Worm (Caenorhabditis elegans): ENCODE results near the gene T09B9.5.
"Not testable (repeated sequence)": the region's sequence is repeated elsewhere in the genome, so short reads cannot be mapped to it uniquely, and the experiment has no call there.

Gene T09B9.5

DNA sequence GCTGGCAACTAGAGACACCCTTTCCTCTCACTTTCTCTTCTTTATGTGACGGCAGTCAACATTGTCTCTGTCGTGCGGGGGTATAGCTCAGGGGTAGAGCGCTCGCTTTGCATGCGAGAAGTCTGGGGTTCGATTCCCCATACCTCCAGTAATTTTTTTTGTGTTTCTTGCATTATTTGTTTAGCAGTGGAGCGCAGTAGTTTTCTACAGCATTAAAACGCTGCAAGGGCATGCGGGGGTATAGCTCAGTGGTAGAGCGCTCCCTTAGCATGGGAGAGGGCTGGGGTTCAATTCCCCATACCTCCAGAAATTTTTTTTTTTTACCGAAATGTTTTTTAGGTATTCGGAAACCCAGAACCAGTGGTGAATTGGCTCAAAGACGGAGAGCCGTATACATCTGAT, 34.1 kb upstream of the T09B9.5 start (continued):
- peak; percentile 80 for TF ChIP-seq aptf-2 (GFP tag; conservative IDR thresholded peaks at IDR 0.05)
- peak; percentile 94 for TF ChIP-seq K11D2.4 (GFP tag; IDR thresholded peaks at IDR 0.05)
- peak; percentile 93 for TF ChIP-seq lag-1 (GFP tag; IDR thresholded peaks at IDR 0.05)
- peak; percentile 91; the same call in 1 of the 2 replicates for TF ChIP-seq F37B4.10 (GFP tag; IDR thresholded peaks at IDR 0.05)
- peak; percentile 37; the same call in 1 of the 2 replicates for TF ChIP-seq F33H1.4 (GFP tag; IDR thresholded peaks at IDR 0.05)
- TF ChIP-seq nfya-2 (GFP tag; IDR thresholded peaks at IDR 0.05), result 0 out of 2 replicates have a peak, but pooled peaks have one; percentile 76
- TF ChIP-seq F55B11.4 (tag; optimal IDR thresholded peaks at IDR 0.05; ENCODE audit: borderline replicate concordance, insufficient read depth), result peak; percentile 45
- peak; percentile 98 for TF ChIP-seq cebp-2 (GFP tag; IDR thresholded peaks at IDR 0.05)
- peak; percentile 97 for TF ChIP-seq ZK185.1 (tag; optimal IDR thresholded peaks at IDR 0.05; ENCODE audit: poor library complexity, severe bottlenecking)
- peak; percentile 91 for TF ChIP-seq somi-1 (GFP tag; optimal IDR thresholded peaks at IDR 0.05)
- TF ChIP-seq ekl-4 (GFP tag; IDR thresholded peaks at IDR 0.05), result peak; percentile 94
- TF ChIP-seq let-526 (GFP tag; IDR thresholded peaks at IDR 0.05), result peak; percentile 92
- TF ChIP-seq lsl-1 (GFP tag; optimal IDR thresholded peaks at IDR 0.05), result peak; percentile 52
- TF ChIP-seq gei-17 (GFP tag; optimal IDR thresholded peaks at IDR 0.05), result peak; percentile 89
- TF ChIP-seq chd-7 (tag; optimal IDR thresholded peaks at IDR 0.05), result peak; percentile 97
- peak; percentile 89 for TF ChIP-seq F39B2.1 (GFP tag; IDR thresholded peaks at IDR 0.05)
- TF ChIP-seq die-1 (tag; optimal IDR thresholded peaks at IDR 0.05), result peak; percentile 98
- peak; percentile 97 for TF ChIP-seq D2030.7 (GFP tag; IDR thresholded peaks at IDR 0.05)
- peak; percentile 84 for TF ChIP-seq snpc-4 (GFP tag; optimal IDR thresholded peaks at IDR 0.05)
- peak in 2 of 4 experiments; percentile 82 to 89 for TF ChIP-seq snpc-4 (tag; optimal IDR thresholded peaks at IDR 0.05)
- TF ChIP-seq ztf-18 (tag; optimal IDR thresholded peaks at IDR 0.05), result peak; percentile 83
- peak; percentile 73 to 87 for TF ChIP-seq let-607 (tag; optimal IDR thresholded peaks at IDR 0.05)
- TF ChIP-seq Y56A3A.18 (GFP tag; IDR thresholded peaks at IDR 0.05), result peak; percentile 97
- TF ChIP-seq F10E7.11 (tag; optimal IDR thresholded peaks at IDR 0.05), result peak; percentile 93
- TF ChIP-seq hlh-12 (tag; optimal IDR thresholded peaks at IDR 0.05), result peak; percentile 91
- peak; percentile 96 for TF ChIP-seq ztf-28 (GFP tag; IDR thresholded peaks at IDR 0.05)
- TF ChIP-seq egl-44 (GFP tag; IDR thresholded peaks at IDR 0.05), result peak; percentile 98
- peak; percentile 93 for TF ChIP-seq ceh-79 (tag; optimal IDR thresholded peaks at IDR 0.05)
- TF ChIP-seq nhr-27 (tag; optimal IDR thresholded peaks at IDR 0.05), result peak; percentile 84
- TF ChIP-seq atf-7 (tag; optimal IDR thresholded peaks at IDR 0.05), result peak; percentile 87
- TF ChIP-seq madf-8 (GFP tag; conservative IDR thresholded peaks at IDR 0.05), result peak; percentile 33; the same call in 1 of the 2 replicates
- TF ChIP-seq lsy-27 (tag; optimal IDR thresholded peaks at IDR 0.05; ENCODE audit: borderline replicate concordance, insufficient read depth), result peak; percentile 81
- peak; percentile 87 for TF ChIP-seq attf-5 (GFP tag; optimal IDR thresholded peaks at IDR 0.05)
- TF ChIP-seq zim-3 (tag; optimal IDR thresholded peaks at IDR 0.05), result peak; percentile 91
- peak; percentile 92 for TF ChIP-seq sea-2 (GFP tag; IDR thresholded peaks at IDR 0.05)
- peak; percentile 71 for TF ChIP-seq nhr-80 (tag; optimal IDR thresholded peaks at IDR 0.05)
- peak; percentile 39; the same call in 1 of the 2 replicates for TF ChIP-seq cebp-1 (GFP tag; IDR thresholded peaks at IDR 0.05)
- peak; percentile 89 for TF ChIP-seq cebp-1 (tag; optimal IDR thresholded peaks at IDR 0.05)
- TF ChIP-seq B0336.3 (GFP tag; IDR thresholded peaks at IDR 0.05), result peak; percentile 90
- peak; percentile 90 for TF ChIP-seq Y53F4B.3 (GFP tag; IDR thresholded peaks at IDR 0.05)
- peak; percentile 95 for TF ChIP-seq rcor-1 (GFP tag; IDR thresholded peaks at IDR 0.05)
- TF ChIP-seq C17E4.6 (GFP tag; IDR thresholded peaks at IDR 0.05), result peak; percentile 86
- peak; percentile 77 for TF ChIP-seq tbx-9 (tag; optimal IDR thresholded peaks at IDR 0.05; ENCODE audit: borderline replicate concordance)
- peak; percentile 89 for TF ChIP-seq ceh-40 (GFP tag; IDR thresholded peaks at IDR 0.05)
- TF ChIP-seq ceh-91 (GFP tag; IDR thresholded peaks at IDR 0.05), result peak; percentile 70
- peak; percentile 77 for TF ChIP-seq egrh-3 (GFP tag; IDR thresholded peaks at IDR 0.05)
- not testable (repeated sequence) for TF ChIP-seq ama-1 (optimal IDR thresholded peaks at IDR 0.05)
- TF ChIP-seq ama-1 (GFP tag; optimal IDR thresholded peaks at IDR 0.05), result peak in 1 of 2 experiments; percentile 83
- peak; percentile 98 for TF ChIP-seq sptf-2 (GFP tag; optimal IDR thresholded peaks at IDR 0.05)

All from whole organism, young adult.